Worm (Caenorhabditis elegans) whole organism, L1 larva: ENCODE data around the gene cpf-1.
A peak's percentile ranks its signal among the peaks of the same experiment; 100 is the strongest.

Experiments
- C16A3.4 ChIP-seq: fragments of 150-350 bp; optimal IDR thresholded peaks from 2 replicates; lab custom pipeline; 2014; ENCODE audit warnings: missing biosample characterization, missing genetic modification characterization
- F16B12.6 ChIP-seq: fragments of 150-350 bp; optimal IDR thresholded peaks from 2 replicates; lab custom pipeline; 2014; ENCODE audit warnings: missing biosample characterization, missing genetic modification characterization
- Y116A8C.19 ChIP-seq: sonication (generic microtip); optimal IDR thresholded peaks from 2 replicates; lab custom pipeline; 2016; ENCODE audit warnings: missing compliant biosample characterization, missing genetic modification characterization, borderline replicate concordance
- aha-1 ChIP-seq: fragments of 150-350 bp; optimal IDR thresholded peaks from 2 replicates; lab custom pipeline; 2014; ENCODE audit warnings: missing biosample characterization, missing genetic modification characterization
- aly-2 ChIP-seq: fragments of 150-350 bp; optimal IDR thresholded peaks from 2 replicates; lab custom pipeline; 2014; ENCODE audit warnings: missing biosample characterization, missing genetic modification characterization
- ceh-88 ChIP-seq: fragments of 200-800 bp; sonication (Bioruptor generic); IDR thresholded peaks from 2 replicates; pipeline ENCODE4 v1.3.6; 2022; ENCODE audit warnings: missing genetic modification characterization, missing compliant biosample characterization
- ceh-90 ChIP-seq: sonication (generic microtip); optimal IDR thresholded peaks from 2 replicates; lab custom pipeline; 2016; ENCODE audit warnings: missing genetic modification characterization, missing compliant biosample characterization
- ces-1 ChIP-seq: fragments of 150-350 bp; optimal IDR thresholded peaks from 2 replicates; lab custom pipeline; 2014; ENCODE audit warnings: missing biosample characterization, missing genetic modification reagents, missing genetic modification characterization
- efl-1 ChIP-seq, 4 experiments: fragments of 150-350 bp; optimal IDR thresholded peaks in 3 of 4; peaks in 1 of 4; 1 replicate in 1 of 4; 2 replicates in 3 of 4; lab custom pipeline; 2014; ENCODE audit warnings: missing biosample characterization in 2 of 4, missing genetic modification characterization in 2 of 4, missing genetic modification reagents in 2 of 4
- efl-3 ChIP-seq: fragments of 200-800 bp; sonication (Bioruptor generic); optimal IDR thresholded peaks from 2 replicates; lab custom pipeline; 2018; ENCODE audit warnings: mild to moderate bottlenecking, missing genetic modification characterization, missing compliant biosample characterization
- egl-13 ChIP-seq: sonication (generic microtip); optimal IDR thresholded peaks from 2 replicates; lab custom pipeline; 2016; ENCODE audit warnings: missing genotype, missing genetic modification reagents, missing genetic modification characterization, missing compliant biosample characterization
- egl-27 ChIP-seq, 2 experiments: fragments of 150-350 bp in 1 of 2; sonication (generic microtip); optimal IDR thresholded peaks; 3 replicates each; lab custom pipeline; 2017 to 2018; ENCODE audit warnings: missing biosample characterization in 2 of 2, missing genetic modification characterization in 2 of 2, missing genetic modification reagents in 2 of 2
- elt-2 ChIP-seq: sonication (generic microtip); optimal IDR thresholded peaks from 2 replicates; lab custom pipeline; 2016; ENCODE audit warnings: missing genetic modification characterization, mild to moderate bottlenecking, inconsistent platforms, missing compliant biosample characterization, missing genetic modification reagents
- ets-5 ChIP-seq: fragments of 200-800 bp; sonication (Bioruptor generic); IDR thresholded peaks from 2 replicates; pipeline ENCODE4 v1.3.6; 2022; ENCODE audit warnings: missing genetic modification characterization, missing compliant biosample characterization
- fkh-4 ChIP-seq: sonication (generic microtip); optimal IDR thresholded peaks from 2 replicates; lab custom pipeline; 2016; ENCODE audit warnings: missing compliant biosample characterization, missing genetic modification characterization, borderline replicate concordance
- fos-1 ChIP-seq: fragments of 150-350 bp; optimal IDR thresholded peaks from 2 replicates; lab custom pipeline; 2014; ENCODE audit warnings: missing biosample characterization, missing genetic modification characterization
- grh-1 ChIP-seq: fragments of 200-800 bp; sonication (Bioruptor generic); IDR thresholded peaks from 2 replicates; pipeline ENCODE4 v1.3.6; 2022; ENCODE audit warnings: missing genetic modification reagents, missing genetic modification characterization, missing compliant biosample characterization
- hlh-17 ChIP-seq: fragments of 200-800 bp; sonication (Bioruptor generic); optimal IDR thresholded peaks from 2 replicates; lab custom pipeline; 2018; ENCODE audit warnings: missing genetic modification characterization, mild to moderate bottlenecking, missing compliant biosample characterization, moderate library complexity, borderline replicate concordance
- hlh-4 ChIP-seq: sonication (generic microtip); optimal IDR thresholded peaks from 2 replicates; lab custom pipeline; 2016; ENCODE audit warnings: mild to moderate bottlenecking, missing genetic modification characterization, missing compliant biosample characterization
- hpl-2 ChIP-seq: fragments of 150-350 bp; optimal IDR thresholded peaks from 2 replicates; lab custom pipeline; 2014; ENCODE audit warnings: missing biosample characterization, missing genetic modification reagents, missing genetic modification characterization
- irx-1 ChIP-seq: sonication (generic microtip); optimal IDR thresholded peaks from 2 replicates; lab custom pipeline; 2016; ENCODE audit warnings: missing genetic modification characterization, missing compliant biosample characterization
- isw-1 ChIP-seq: fragments of 200-800 bp; sonication (Bioruptor generic); IDR thresholded peaks from 2 replicates; pipeline ENCODE4 v1.3.6; 2022; ENCODE audit warnings: missing genetic modification characterization, missing compliant biosample characterization
- lin-13 ChIP-seq: fragments of 150-350 bp; optimal IDR thresholded peaks from 2 replicates; lab custom pipeline; 2014; ENCODE audit warnings: missing biosample characterization, missing genetic modification reagents, missing genetic modification characterization
- lin-15B ChIP-seq: fragments of 150-350 bp; sonication (generic microtip); optimal IDR thresholded peaks from 3 replicates; lab custom pipeline; 2014; ENCODE audit warnings: missing biosample characterization, missing genetic modification characterization
- lir-3 ChIP-seq: sonication (generic microtip); optimal IDR thresholded peaks from 2 replicates; lab custom pipeline; 2016; ENCODE audit warnings: mild to moderate bottlenecking, missing genetic modification characterization, moderate library complexity, missing compliant biosample characterization; ENCODE audit not compliant: poor library complexity
- lsy-2 ChIP-seq, 2 experiments: fragments of 150-350 bp; optimal IDR thresholded peaks; 2 replicates each; lab custom pipeline; 2014; ENCODE audit warnings: missing biosample characterization in 2 of 2, missing genetic modification characterization in 2 of 2
- mab-9 ChIP-seq: fragments of 200-800 bp; sonication (Bioruptor generic); IDR thresholded peaks from 2 replicates; pipeline ENCODE4 v1.3.6; 2022; ENCODE audit warnings: missing genetic modification reagents, missing genetic modification characterization, missing compliant biosample characterization
- mep-1 ChIP-seq: fragments of 150-350 bp; optimal IDR thresholded peaks from 2 replicates; lab custom pipeline; 2014; ENCODE audit warnings: missing biosample characterization, missing genetic modification characterization
- nhr-237 ChIP-seq: fragments of 150-350 bp; optimal IDR thresholded peaks from 2 replicates; lab custom pipeline; 2014; ENCODE audit warnings: missing biosample characterization, missing genetic modification characterization
- nhr-28 ChIP-seq: fragments of 150-350 bp; optimal IDR thresholded peaks from 2 replicates; lab custom pipeline; 2014; ENCODE audit warnings: missing biosample characterization, missing genetic modification characterization
- nhr-47 ChIP-seq: sonication (generic microtip); optimal IDR thresholded peaks from 2 replicates; lab custom pipeline; 2016; ENCODE audit warnings: mild to moderate bottlenecking, missing genetic modification characterization, moderate library complexity, missing compliant biosample characterization
- nhr-71 ChIP-seq: sonication (generic microtip); optimal IDR thresholded peaks from 2 replicates; lab custom pipeline; 2016; ENCODE audit warnings: mild to moderate bottlenecking, missing genetic modification characterization, moderate library complexity, missing compliant biosample characterization
- nhr-76 ChIP-seq: sonication (generic microtip); optimal IDR thresholded peaks from 2 replicates; lab custom pipeline; 2017; ENCODE audit warnings: missing biosample characterization, missing genetic modification characterization
- nhr-90 ChIP-seq: sonication (generic microtip); optimal IDR thresholded peaks from 2 replicates; lab custom pipeline; 2016; ENCODE audit warnings: mild to moderate bottlenecking, missing genetic modification characterization, missing compliant biosample characterization; ENCODE audit not compliant: poor library complexity
- pqm-1 ChIP-seq: sonication (generic microtip); optimal IDR thresholded peaks from 3 replicates; lab custom pipeline; 2017; ENCODE audit warnings: missing biosample characterization, missing genetic modification characterization
- snpc-4 ChIP-seq: fragments of 150-350 bp; optimal IDR thresholded peaks from 2 replicates; lab custom pipeline; 2014; ENCODE audit warnings: missing biosample characterization, missing genetic modification characterization
- snu-23 ChIP-seq: sonication (generic microtip); optimal IDR thresholded peaks from 2 replicates; lab custom pipeline; 2016; ENCODE audit warnings: missing genetic modification characterization, missing compliant biosample characterization
- sox-4 ChIP-seq: sonication (generic microtip); optimal IDR thresholded peaks from 2 replicates; lab custom pipeline; 2016; ENCODE audit warnings: missing genetic modification characterization, missing compliant biosample characterization
- sptf-1 ChIP-seq: fragments of 150-350 bp; optimal IDR thresholded peaks from 2 replicates; lab custom pipeline; 2014; ENCODE audit warnings: missing biosample characterization, missing genetic modification characterization
- sup-37 ChIP-seq: fragments of 200-800 bp; sonication (Bioruptor generic); optimal IDR thresholded peaks from 2 replicates; lab custom pipeline; 2018; ENCODE audit warnings: mild to moderate bottlenecking, missing genetic modification characterization, missing compliant biosample characterization
- tlp-1 ChIP-seq: fragments of 150-350 bp; optimal IDR thresholded peaks from 2 replicates; lab custom pipeline; 2014; ENCODE audit warnings: missing biosample characterization, missing genetic modification characterization
- unc-30 ChIP-seq: sonication (generic microtip); optimal IDR thresholded peaks from 2 replicates; lab custom pipeline; 2017; ENCODE audit warnings: missing biosample characterization, missing genetic modification characterization
- unc-98 ChIP-seq: fragments of 200-800 bp; sonication (Bioruptor generic); IDR thresholded peaks from 2 replicates; pipeline ENCODE4 v1.3.6; 2022; ENCODE audit warnings: missing genetic modification characterization, missing compliant biosample characterization
- ztf-11 ChIP-seq, 2 experiments: sonication (generic microtip); optimal IDR thresholded peaks; 2 replicates each; lab custom pipeline; 2016 to 2017; ENCODE audit warnings: missing genetic modification characterization in 2 of 2, missing biosample characterization in 1 of 2, missing compliant biosample characterization in 1 of 2
- ztf-4 ChIP-seq: fragments of 150-350 bp; optimal IDR thresholded peaks from 2 replicates; lab custom pipeline; 2014; ENCODE audit warnings: missing biosample characterization, missing genetic modification characterization

cpf-1 gene

ce11 chrII:8573044-8573443 is 29.2 kb downstream of the cpf-1 start, which contains the start of gene F54C9.7:
Gene F54C9.7, plus strand, starts transcription at chrII:8573344.
- TF ChIP-seq hlh-4 (tag; lab: Kevin White, UChicago) (no peak), fkh-4 (no peak), lin-13 (GFP tag; lab: Kevin White, UChicago) (no peak), hlh-17 (GFP tag; lab: Kevin White, UChicago) (no peak), snu-23 (GFP tag; lab: Kevin White, UChicago) (no peak), egl-27 (tag; optimal IDR thresholded peaks at IDR 0.05; lab: Kevin White, UChicago) (no peak), isw-1 (GFP tag; lab: Robert Waterston, UW) (no peak), lin-15B (tag; lab: Kevin White, UChicago) (no peak), unc-98 (no peak), snpc-4 (tag; lab: Kevin White, UChicago) (no peak), sptf-1 (no peak), nhr-28 (tag; lab: Kevin White, UChicago) (no peak), efl-1 (optimal IDR thresholded peaks at IDR 0.05; lab: Kevin White, UChicago) (no peak), efl-1 (GFP tag; optimal IDR thresholded peaks at IDR 0.05 in 1 of 2; lab: Kevin White, UChicago) (no peak), nhr-90 (no peak), nhr-71 (tag; lab: Kevin White, UChicago) (no peak)

ce11 chrII:8570977-8571376 is 31.3 kb downstream of the cpf-1 start, which contains the start of gene bcs-1:
Gene bcs-1, plus strand, starts transcription at chrII:8571085.
- TF ChIP-seq ztf-11 (tag; optimal IDR thresholded peaks at IDR 0.05; lab: Kevin White, UChicago) (no peak), hpl-2 (GFP tag; lab: Kevin White, UChicago) (no peak), nhr-28 (tag; lab: Kevin White, UChicago) (no peak), fos-1 (tag; lab: Kevin White, UChicago) (no peak), lsy-2 (tag; optimal IDR thresholded peaks at IDR 0.05; lab: Kevin White, UChicago) (peak in 1 of 2 experiments; percentile 53), lin-15B (tag; lab: Kevin White, UChicago) (no peak), hlh-4 (tag; lab: Kevin White, UChicago) (no peak), irx-1 (tag; lab: Kevin White, UChicago) (no peak), Y116A8C.19 (tag; lab: Kevin White, UChicago) (no peak), efl-1 (optimal IDR thresholded peaks at IDR 0.05; lab: Kevin White, UChicago) (no peak), efl-1 (GFP tag; optimal IDR thresholded peaks at IDR 0.05 in 1 of 2; lab: Kevin White, UChicago) (peak in 1 of 2 experiments; percentile 77), ceh-90 (tag; lab: Kevin White, UChicago) (no peak), F16B12.6 (tag; lab: Kevin White, UChicago) (no peak), nhr-76 (tag; lab: Kevin White, UChicago) (no peak), aly-2 (no peak)

- TF ChIP-seq mab-9 (GFP tag; lab: Robert Waterston, UW) (peak; percentile 52; the same call in 1 of the 2 replicates), C16A3.4 (tag; lab: Kevin White, UChicago) (peak; percentile 96), grh-1 (peak; percentile 75), ets-5 (GFP tag; lab: Robert Waterston, UW) (no peak), sox-4 (tag; lab: Kevin White, UChicago) (peak; percentile 30), efl-3 (GFP tag; lab: Kevin White, UChicago) (no peak), lin-15B (tag; lab: Kevin White, UChicago) (peak; percentile 94), unc-30 (no peak), nhr-47 (peak; percentile 91), lir-3 (tag; lab: Kevin White, UChicago) (peak; percentile 73), elt-2 (tag; lab: Kevin White, UChicago) (peak; percentile 66), egl-13 (tag; lab: Kevin White, UChicago) (peak; percentile 74), aha-1 (tag; lab: Kevin White, UChicago) (peak; percentile 59), nhr-237 (peak; percentile 78), tlp-1 (tag; lab: Kevin White, UChicago) (no peak), ztf-4 (tag; lab: Kevin White, UChicago) (peak; percentile 57), ceh-88 (GFP tag; lab: Robert Waterston, UW) (peak; percentile 79), snpc-4 (tag; lab: Kevin White, UChicago) (peak; percentile 86), sup-37 (GFP tag; lab: Kevin White, UChicago) (no peak), mep-1 (tag; lab: Kevin White, UChicago) (peak; percentile 98), pqm-1 (tag; lab: Kevin White, UChicago) (no peak), efl-1 (optimal IDR thresholded peaks at IDR 0.05; lab: Kevin White, UChicago) (peak; percentile 82 to 98), efl-1 (GFP tag; optimal IDR thresholded peaks at IDR 0.05 in 1 of 2; lab: Kevin White, UChicago) (peak; percentile 97 to 100), ces-1 (GFP tag; lab: Kevin White, UChicago) (no peak), nhr-28 (tag; lab: Kevin White, UChicago) (no peak)
These were observed 32.9 kb downstream of the cpf-1 start, which contains the start of the genes col-38 and rpl-5 for ce11 chrII:8569038-8569977. Gene col-38, minus strand, starts transcription at chrII:8569088. Gene rpl-5, plus strand, starts transcription at chrII:8569927.
